Worm (Caenorhabditis elegans): ENCODE results near the gene F53A9.1.

ce11 chrX:8713754-8714295, 2.4 kb downstream of the F53A9.1 start, which contains the start of gene F53A9.6:
- TF ChIP-seq nhr-85 (tag) (no peak), blmp-1 (tag; optimal IDR thresholded peaks at IDR 0.05) (no peak), nhr-77 (tag; optimal IDR thresholded peaks at IDR 0.05) (no peak), nhr-71 (tag; optimal IDR thresholded peaks at IDR 0.05) (no peak), ama-1 (optimal IDR thresholded peaks at IDR 0.05) (no peak), unc-130 (tag; optimal IDR thresholded peaks at IDR 0.05) (no peak), unc-62 (GFP tag; optimal IDR thresholded peaks at IDR 0.05) (no peak)
